Worm (Caenorhabditis elegans): ENCODE measurements around the gene scav-4.

Gene scav-4

ce11 chrX:12934768-12935167 is 46.8 kb upstream of the scav-4 start, which contains the start of gene gmap-1:
Gene gmap-1 (minus strand): TSS chrX:12934978.
- TF ChIP-seq F26F4.8 (GFP tag; conservative IDR thresholded peaks at IDR 0.05) (no peak), mdt-29 (GFP tag; IDR thresholded peaks at IDR 0.05) (no peak), D1046.2 (GFP tag; IDR thresholded peaks at IDR 0.05) (no peak), daf-19 (GFP tag; conservative IDR thresholded peaks at IDR 0.05) (no peak), F44E2.7 (GFP tag; IDR thresholded peaks at IDR 0.05) (no peak), nhr-102 (tag; optimal IDR thresholded peaks at IDR 0.05) (no peak), nhr-28 (tag; optimal IDR thresholded peaks at IDR 0.05) (no peak), dpl-1 (GFP tag; optimal IDR thresholded peaks at IDR 0.05) (no peak), hlh-30 (tag; optimal IDR thresholded peaks at IDR 0.05; ENCODE audit: insufficient read depth) (peak; percentile 38), lir-3 (tag; optimal IDR thresholded peaks at IDR 0.05) (no peak), sdz-12 (GFP tag; optimal IDR thresholded peaks at IDR 0.05) (no peak), hlh-11 (tag; optimal IDR thresholded peaks at IDR 0.05) (peak; percentile 43), ceh-82 (tag; optimal IDR thresholded peaks at IDR 0.05) (no peak), dmd-8 (GFP tag; IDR thresholded peaks at IDR 0.05) (0 out of 2 replicates have a peak, but pooled peaks have one; percentile 61), nhr-77 (tag; optimal IDR thresholded peaks at IDR 0.05) (no peak), unc-130 (GFP tag; optimal IDR thresholded peaks at IDR 0.05) (no peak), skn-1 (tag; optimal IDR thresholded peaks at IDR 0.05) (no peak), daf-12 (tag; optimal IDR thresholded peaks at IDR 0.05) (no peak), nhr-237 (tag; optimal IDR thresholded peaks at IDR 0.05) (no peak), duxl-1 (tag; optimal IDR thresholded peaks at IDR 0.05; ENCODE audit: poor library complexity) (no peak), ZK337.2 (GFP tag; IDR thresholded peaks at IDR 0.05) (no peak), nhr-25 (tag; optimal IDR thresholded peaks at IDR 0.05; ENCODE audit: borderline replicate concordance, insufficient read depth) (peak; percentile 82), ceh-44 (GFP tag; IDR thresholded peaks at IDR 0.05) (no peak), saeg-2 (GFP tag; IDR thresholded peaks at IDR 0.05) (no peak), lin-29 (GFP tag; IDR thresholded peaks at IDR 0.05) (no peak), fos-1 (tag; optimal IDR thresholded peaks at IDR 0.05) (no peak), egl-27 (tag; optimal IDR thresholded peaks at IDR 0.05) (no peak), madf-9 (GFP tag; conservative IDR thresholded peaks at IDR 0.05) (no peak), T20F7.1 (GFP tag; optimal IDR thresholded peaks at IDR 0.05) (no peak), arid-1 (GFP tag; conservative IDR thresholded peaks at IDR 0.05) (no peak), nhr-6 (tag; optimal IDR thresholded peaks at IDR 0.05) (no peak), rbr-2 (tag; optimal IDR thresholded peaks at IDR 0.05) (no peak), ztf-7 (tag; optimal IDR thresholded peaks at IDR 0.05) (no peak), daf-16 (GFP tag; optimal IDR thresholded peaks at IDR 0.05) (no peak), daf-16 (tag; optimal IDR thresholded peaks at IDR 0.05) (no peak), nhr-76 (tag; optimal IDR thresholded peaks at IDR 0.05) (no peak), ceh-20 (GFP tag; IDR thresholded peaks at IDR 0.05) (no peak), Y75B8A.6 (GFP tag; IDR thresholded peaks at IDR 0.05) (no peak), zfp-2 (tag; optimal IDR thresholded peaks at IDR 0.05) (no peak), aha-1 (tag) (peak; percentile 79), set-16 (GFP tag; IDR thresholded peaks at IDR 0.05) (peak; percentile 38; the same call in 1 of the 2 replicates), lin-1 (GFP tag; IDR thresholded peaks at IDR 0.05) (no peak), nhr-42 (GFP tag; IDR thresholded peaks at IDR 0.05) (no peak), hif-1 (tag; optimal IDR thresholded peaks at IDR 0.05) (no peak), lin-39 (tag; optimal IDR thresholded peaks at IDR 0.05) (no peak), ama-1 (optimal IDR thresholded peaks at IDR 0.05) (no peak), attf-4 (tag; optimal IDR thresholded peaks at IDR 0.05) (no peak), mep-1 (tag; optimal IDR thresholded peaks at IDR 0.05) (no peak), zip-2 (tag; optimal IDR thresholded peaks at IDR 0.05) (no peak), mes-2 (tag; optimal IDR thresholded peaks at IDR 0.05; ENCODE audit: poor library complexity, severe bottlenecking) (peak; percentile 9), ceh-62 (tag; optimal IDR thresholded peaks at IDR 0.05) (no peak), nhr-111 (GFP tag; optimal IDR thresholded peaks at IDR 0.05) (no peak), mxl-3 (GFP tag; optimal IDR thresholded peaks at IDR 0.05) (peak; percentile 91)

Measured in whole organism, L4 larva.